Worm (Caenorhabditis elegans) whole organism, mixed stage, embryonic: ENCODE results near the gene aip-1.
A peak's percentile ranks its signal among the peaks of the same experiment; 100 is the strongest.
"Not testable (repeated sequence)": the region's sequence is repeated elsewhere in the genome, so short reads cannot be mapped to it uniquely, and the experiment has no call there.

ENCODE experiments used
- M03D4.4 ChIP-seq: sonication (generic microtip); optimal IDR thresholded peaks from 2 replicates; lab custom pipeline; 2017; ENCODE audit warnings: mild to moderate bottlenecking, missing genetic modification characterization, missing compliant biosample characterization
- bed-3 ChIP-seq: fragments of 200-800 bp; sonication (Bioruptor generic); optimal IDR thresholded peaks from 3 replicates; lab custom pipeline; 2018; ENCODE audit warnings: mild to moderate bottlenecking, missing genetic modification characterization, moderate library complexity, missing compliant biosample characterization
- blmp-1 ChIP-seq: fragments of 150-350 bp; optimal IDR thresholded peaks from 2 replicates; lab custom pipeline; 2014; ENCODE audit warnings: missing biosample characterization, missing genetic modification characterization
- ceh-39 ChIP-seq: fragments of 150-350 bp; optimal IDR thresholded peaks from 2 replicates; lab custom pipeline; 2014; ENCODE audit warnings: missing biosample characterization, missing genetic modification characterization
- ceh-43 ChIP-seq: fragments of 200-800 bp; sonication (Bioruptor generic); optimal IDR thresholded peaks from 2 replicates; lab custom pipeline; 2018; ENCODE audit warnings: mild to moderate bottlenecking, missing genetic modification characterization, moderate library complexity, missing compliant biosample characterization
- ces-1 ChIP-seq: fragments of 150-350 bp; optimal IDR thresholded peaks from 2 replicates; lab custom pipeline; 2014; ENCODE audit warnings: missing biosample characterization, missing genetic modification reagents, missing genetic modification characterization
- cnd-1 ChIP-seq: fragments of 200-800 bp; sonication (Bioruptor generic); optimal IDR thresholded peaks from 2 replicates; lab custom pipeline; 2018; ENCODE audit warnings: mild to moderate bottlenecking, missing genetic modification characterization, missing compliant biosample characterization
- drap-1 ChIP-seq: fragments of 200-800 bp; sonication (Bioruptor generic); optimal IDR thresholded peaks from 3 replicates; lab custom pipeline; 2018; ENCODE audit warnings: mild to moderate bottlenecking, missing genetic modification characterization, missing compliant biosample characterization
- elt-1 ChIP-seq: sonication (generic microtip); optimal IDR thresholded peaks from 2 replicates; lab custom pipeline; 2017; ENCODE audit warnings: missing genetic modification characterization, mild to moderate bottlenecking, missing compliant biosample characterization, antibody characterized with exemption, moderate library complexity, borderline replicate concordance; ENCODE audit not compliant: insufficient read depth
- flh-1 ChIP-seq: fragments of 200-800 bp; sonication (Bioruptor generic); optimal IDR thresholded peaks from 2 replicates; lab custom pipeline; 2018; ENCODE audit warnings: mild to moderate bottlenecking, missing genetic modification characterization, moderate library complexity, missing compliant biosample characterization
- hlh-1 ChIP-seq: fragments of 150-350 bp; optimal IDR thresholded peaks from 2 replicates; lab custom pipeline; 2014; ENCODE audit warnings: missing biosample characterization, missing genetic modification reagents, missing genetic modification characterization
- lin-13 ChIP-seq: fragments of 150-350 bp; optimal IDR thresholded peaks from 2 replicates; lab custom pipeline; 2014; ENCODE audit warnings: missing biosample characterization, missing genetic modification characterization
- lsy-2 ChIP-seq: fragments of 150-350 bp; optimal IDR thresholded peaks from 2 replicates; lab custom pipeline; 2014; ENCODE audit warnings: missing biosample characterization, missing genetic modification characterization
- mab-5 ChIP-seq: fragments of 150-350 bp; optimal IDR thresholded peaks from 2 replicates; lab custom pipeline; 2014; ENCODE audit warnings: missing biosample characterization, missing genetic modification characterization
- mep-1 ChIP-seq: fragments of 150-350 bp; optimal IDR thresholded peaks from 2 replicates; lab custom pipeline; 2017; ENCODE audit warnings: missing biosample characterization, missing genetic modification reagents, missing genetic modification characterization, inconsistent platforms
- mls-2 ChIP-seq: sonication (generic microtip); optimal IDR thresholded peaks from 2 replicates; lab custom pipeline; 2016; ENCODE audit warnings: mild to moderate bottlenecking, missing genetic modification characterization, moderate library complexity, missing compliant biosample characterization
- nhr-2 ChIP-seq: fragments of 150-350 bp; optimal IDR thresholded peaks from 2 replicates; lab custom pipeline; 2014; ENCODE audit warnings: missing biosample characterization, missing genetic modification characterization
- nhr-237 ChIP-seq: fragments of 150-350 bp; optimal IDR thresholded peaks from 2 replicates; lab custom pipeline; 2014; ENCODE audit warnings: missing biosample characterization, missing genetic modification characterization
- nhr-76 ChIP-seq: sonication (generic microtip); optimal IDR thresholded peaks from 2 replicates; lab custom pipeline; 2017; ENCODE audit warnings: missing biosample characterization, missing genetic modification characterization
- pha-4 ChIP-seq: fragments of 150-350 bp; optimal IDR thresholded peaks from 2 replicates; lab custom pipeline; 2018; ENCODE audit warnings: missing biosample characterization, missing genetic modification reagents, missing genetic modification characterization
- sem-2 ChIP-seq: fragments of 200-800 bp; sonication (Bioruptor generic); optimal IDR thresholded peaks from 2 replicates; lab custom pipeline; 2018; ENCODE audit warnings: mild to moderate bottlenecking, missing genetic modification characterization, missing compliant biosample characterization
- snpc-4 ChIP-seq: fragments of 150-350 bp; optimal IDR thresholded peaks from 2 replicates; lab custom pipeline; 2014; ENCODE audit warnings: missing biosample characterization, missing genetic modification characterization
- sptf-1 ChIP-seq: sonication (generic microtip); optimal IDR thresholded peaks from 2 replicates; lab custom pipeline; 2017; ENCODE audit warnings: mild to moderate bottlenecking, missing genetic modification characterization, moderate library complexity, missing compliant biosample characterization
- unc-120 ChIP-seq: sonication (generic microtip); optimal IDR thresholded peaks from 2 replicates; lab custom pipeline; 2017; ENCODE audit warnings: missing genetic modification characterization, missing compliant biosample characterization; ENCODE audit not compliant: poor library complexity, severe bottlenecking
- unc-62 ChIP-seq: fragments of 150-350 bp; optimal IDR thresholded peaks from 2 replicates; lab custom pipeline; 2014; ENCODE audit warnings: missing biosample characterization, missing genetic modification reagents, missing genetic modification characterization
- zip-8 ChIP-seq: fragments of 150-350 bp; optimal IDR thresholded peaks from 2 replicates; lab custom pipeline; 2014; ENCODE audit warnings: missing biosample characterization, missing genetic modification characterization
- ztf-11 ChIP-seq: fragments of 150-350 bp; optimal IDR thresholded peaks from 2 replicates; lab custom pipeline; 2014; ENCODE audit warnings: missing biosample characterization, missing genetic modification characterization

aip-1 gene

ce11 chrV:14026194-14026593 lies 14.1 kb downstream of the aip-1 start, which contains the start of gene T08G5.2:
TSS of gene T08G5.2 (minus strand) at chrV:14026294.
- TF ChIP-seq nhr-2 (tag; lab: Kevin White, UChicago) = no peak
- TF ChIP-seq snpc-4 = no peak
- TF ChIP-seq ceh-43 = no peak
- no peak for TF ChIP-seq lin-13 (tag; lab: Kevin White, UChicago)
- TF ChIP-seq ceh-39 (tag; lab: Kevin White, UChicago) = no peak
- TF ChIP-seq mls-2 (tag; lab: Kevin White, UChicago) = no peak
- no peak for TF ChIP-seq lsy-2 (tag; lab: Kevin White, UChicago)
- TF ChIP-seq sptf-1 (tag; lab: Kevin White, UChicago) = no peak
- no peak for TF ChIP-seq pha-4 (tag; lab: Kevin White, UChicago)
- no peak for TF ChIP-seq sem-2 (GFP tag; lab: Kevin White, UChicago)
- TF ChIP-seq ztf-11 (tag; lab: Kevin White, UChicago) = no peak
- TF ChIP-seq mep-1 (tag; lab: Kevin White, UChicago) = no peak
- no peak for TF ChIP-seq hlh-1 (tag; lab: Kevin White, UChicago)
- TF ChIP-seq zip-8 (tag; lab: Kevin White, UChicago) = no peak
- no peak for TF ChIP-seq nhr-76 (tag; lab: Kevin White, UChicago)
- no peak for TF ChIP-seq drap-1
- no peak for TF ChIP-seq blmp-1
- TF ChIP-seq nhr-237 (tag; lab: Kevin White, UChicago) = no peak
- TF ChIP-seq, all 35 proteins: peak for 0

- TF ChIP-seq lsy-2 (tag; lab: Kevin White, UChicago) (no peak), zip-8 (tag; lab: Kevin White, UChicago) (no peak), pha-4 (tag; lab: Kevin White, UChicago) (no peak)
- TF ChIP-seq, all 35 proteins: peak for 0
These were observed 15.3 kb downstream of the aip-1 start, which contains the start of gene T08G5.3 for ce11 chrV:14027384-14027783. TSS of gene T08G5.3 (minus strand) at chrV:14027484.

ce11 chrV:14028256-14028743 lies 16.2 kb downstream of the aip-1 start:
- TF ChIP-seq M03D4.4 (no peak), ceh-43 (no peak), cnd-1 (peak; percentile 14)

ce11 chrV:14033649-14034048 lies 21.5 kb downstream of the aip-1 start, which contains the start of gene ins-10:
TSS of gene ins-10 (plus strand) at chrV:14033949.
- TF ChIP-seq lin-13 (tag; lab: Kevin White, UChicago) (no peak), lsy-2 (tag; lab: Kevin White, UChicago) (no peak), elt-1 (tag; lab: Kevin White, UChicago) (no peak), snpc-4 (no peak), unc-62 (GFP tag; lab: Kevin White, UChicago) (no peak), blmp-1 (no peak), flh-1 (GFP tag; lab: Kevin White, UChicago) (no peak), zip-8 (tag; lab: Kevin White, UChicago) (no peak), mab-5 (tag; lab: Kevin White, UChicago) (no peak), nhr-2 (tag; lab: Kevin White, UChicago) (no peak), bed-3 (no peak), ztf-11 (tag; lab: Kevin White, UChicago) (no peak), ceh-39 (tag; lab: Kevin White, UChicago) (no peak), hlh-1 (tag; lab: Kevin White, UChicago) (no peak), sptf-1 (tag; lab: Kevin White, UChicago) (no peak), M03D4.4 (no peak), ces-1 (GFP tag; lab: Kevin White, UChicago) (no peak), drap-1 (no peak)

ce11 chrV:14038328-14039084 lies 26.4 kb downstream of the aip-1 start, which contains the start of gene vps-39:
TSS of gene vps-39 (minus strand) at chrV:14038378.
- TF ChIP-seq drap-1 (peak; percentile 34), M03D4.4 (peak; percentile 23), mls-2 (tag; lab: Kevin White, UChicago) (peak; percentile 44), unc-120 (tag; lab: Kevin White, UChicago) (peak; percentile 45), sptf-1 (tag; lab: Kevin White, UChicago) (peak; percentile 65)

- TF ChIP-seq mls-2 (tag; lab: Kevin White, UChicago); unc-120 (tag; lab: Kevin White, UChicago); flh-1 (GFP tag; lab: Kevin White, UChicago): not testable (repeated sequence)
These were observed 37.1 kb downstream of the aip-1 start, which contains the start of gene F58D12.1 for ce11 chrV:14049274-14049673. TSS of gene F58D12.1 (plus strand) at chrV:14049574.
